Worm (Caenorhabditis elegans) whole organism, L3 larva: ENCODE results near the gene usp-33.

Experiments
- R02D3.7 ChIP-seq: fragments of 150-350 bp; optimal IDR thresholded peaks from 2 replicates; lab custom pipeline; 2014; ENCODE audit warnings: missing biosample characterization, missing genetic modification characterization
- ZK546.5 ChIP-seq: sonication (generic microtip); optimal IDR thresholded peaks from 2 replicates; lab custom pipeline; 2017; ENCODE audit warnings: missing biosample characterization, missing genetic modification characterization
- aly-2 ChIP-seq: fragments of 150-350 bp; optimal IDR thresholded peaks from 2 replicates; lab custom pipeline; 2014; ENCODE audit warnings: missing biosample characterization, missing genetic modification characterization
- ama-1 ChIP-seq: fragments of 150-350 bp; optimal IDR thresholded peaks from 2 replicates; lab custom pipeline; 2018
- ceh-16 ChIP-seq: sonication (generic microtip); optimal IDR thresholded peaks from 2 replicates; lab custom pipeline; 2017; ENCODE audit warnings: missing biosample characterization, missing genetic modification characterization
- ceh-28 ChIP-seq: fragments of 150-350 bp; optimal IDR thresholded peaks from 2 replicates; lab custom pipeline; 2014; ENCODE audit warnings: missing biosample characterization, missing genetic modification reagents, missing genetic modification characterization
- ceh-82 ChIP-seq: fragments of 150-350 bp; optimal IDR thresholded peaks from 2 replicates; lab custom pipeline; 2014; ENCODE audit warnings: missing biosample characterization, missing genetic modification characterization
- daf-12 ChIP-seq: fragments of 150-350 bp; optimal IDR thresholded peaks from 2 replicates; lab custom pipeline; 2014; ENCODE audit warnings: missing biosample characterization, missing genetic modification reagents, missing genetic modification characterization
- egl-27 ChIP-seq: sonication (generic microtip); optimal IDR thresholded peaks from 4 replicates; lab custom pipeline; 2017; ENCODE audit warnings: missing biosample characterization, missing genetic modification reagents, missing genetic modification characterization
- egl-5 ChIP-seq: fragments of 150-350 bp; optimal IDR thresholded peaks from 2 replicates; lab custom pipeline; 2017; ENCODE audit warnings: missing biosample characterization, missing genetic modification reagents, missing genetic modification characterization, inconsistent platforms
- elt-1 ChIP-seq: fragments of 150-350 bp; optimal IDR thresholded peaks from 2 replicates; lab custom pipeline; 2014; ENCODE audit warnings: missing biosample characterization, missing genetic modification characterization
- elt-2 ChIP-seq: sonication (generic microtip); optimal IDR thresholded peaks from 2 replicates; lab custom pipeline; 2016; ENCODE audit warnings: missing genetic modification reagents, mild to moderate bottlenecking, missing genetic modification characterization, missing compliant biosample characterization
- elt-3 ChIP-seq, 3 experiments: fragments of 150-350 bp in 1 of 3; sonication (generic microtip) in 2 of 3; optimal IDR thresholded peaks; 2 replicates in 2 of 3; 4 replicates in 1 of 3; lab custom pipeline; 2014 to 2017; ENCODE audit warnings: missing biosample characterization in 3 of 3, missing genetic modification characterization in 3 of 3
- fkh-10 ChIP-seq: sonication (generic microtip); optimal IDR thresholded peaks from 2 replicates; lab custom pipeline; 2017; ENCODE audit warnings: missing biosample characterization, missing genetic modification reagents, missing genetic modification characterization
- fkh-2 ChIP-seq: fragments of 150-350 bp; optimal IDR thresholded peaks from 2 replicates; lab custom pipeline; 2014; ENCODE audit warnings: missing biosample characterization, missing genetic modification reagents, missing genetic modification characterization
- fos-1 ChIP-seq: fragments of 150-350 bp; optimal IDR thresholded peaks from 2 replicates; lab custom pipeline; 2014; ENCODE audit warnings: missing biosample characterization, missing genetic modification characterization
- hmg-11 ChIP-seq: sonication (generic microtip); optimal IDR thresholded peaks from 2 replicates; lab custom pipeline; 2016; ENCODE audit warnings: missing genetic modification characterization, missing compliant biosample characterization
- jun-1 ChIP-seq: fragments of 150-350 bp; optimal IDR thresholded peaks from 2 replicates; lab custom pipeline; 2014; ENCODE audit warnings: missing biosample characterization, missing genetic modification reagents, missing genetic modification characterization
- lin-15B ChIP-seq: fragments of 150-350 bp; optimal IDR thresholded peaks from 2 replicates; lab custom pipeline; 2014; ENCODE audit warnings: missing biosample characterization, missing genetic modification characterization
- lin-39 ChIP-seq: fragments of 150-350 bp; optimal IDR thresholded peaks from 2 replicates; lab custom pipeline; 2018; ENCODE audit warnings: missing biosample characterization, missing genetic modification reagents, missing genetic modification characterization
- lsy-12 ChIP-seq: sonication (generic microtip); optimal IDR thresholded peaks from 2 replicates; lab custom pipeline; 2016; ENCODE audit warnings: mild to moderate bottlenecking, missing genetic modification characterization, missing compliant biosample characterization
- mdl-1 ChIP-seq: fragments of 150-350 bp; optimal IDR thresholded peaks from 2 replicates; lab custom pipeline; 2014; ENCODE audit warnings: missing biosample characterization, missing genetic modification characterization
- mml-1 ChIP-seq: fragments of 150-350 bp; sonication (generic microtip); optimal IDR thresholded peaks from 3 replicates; lab custom pipeline; 2014; ENCODE audit warnings: missing biosample characterization, missing genetic modification characterization
- nfya-1 ChIP-seq: sonication (generic microtip); optimal IDR thresholded peaks from 2 replicates; lab custom pipeline; 2017; ENCODE audit warnings: missing genetic modification characterization, mild to moderate bottlenecking, missing compliant biosample characterization, antibody characterized with exemption, moderate library complexity; ENCODE audit not compliant: insufficient read depth
- nhr-12 ChIP-seq: fragments of 150-350 bp; optimal IDR thresholded peaks from 2 replicates; lab custom pipeline; 2014; ENCODE audit warnings: missing biosample characterization, missing genetic modification characterization
- nhr-23 ChIP-seq: fragments of 150-350 bp; optimal IDR thresholded peaks from 2 replicates; lab custom pipeline; 2014; ENCODE audit warnings: missing biosample characterization, missing genetic modification reagents, missing genetic modification characterization
- nhr-237 ChIP-seq: fragments of 150-350 bp; optimal IDR thresholded peaks from 2 replicates; lab custom pipeline; 2014; ENCODE audit warnings: missing biosample characterization, missing genetic modification characterization
- nhr-25 ChIP-seq: sonication (generic microtip); optimal IDR thresholded peaks from 2 replicates; lab custom pipeline; 2017; ENCODE audit warnings: missing biosample characterization, missing genetic modification characterization
- nhr-28 ChIP-seq: fragments of 150-350 bp; optimal IDR thresholded peaks from 2 replicates; lab custom pipeline; 2014; ENCODE audit warnings: missing biosample characterization, missing genetic modification characterization
- nhr-43 ChIP-seq: sonication (generic microtip); optimal IDR thresholded peaks from 2 replicates; lab custom pipeline; 2016; ENCODE audit warnings: mild to moderate bottlenecking, missing genetic modification characterization, missing compliant biosample characterization; ENCODE audit not compliant: poor library complexity, severe bottlenecking
- nhr-67 ChIP-seq: fragments of 150-350 bp; optimal IDR thresholded peaks from 2 replicates; lab custom pipeline; 2014; ENCODE audit warnings: missing biosample characterization, missing genetic modification characterization
- nhr-76 ChIP-seq: fragments of 150-350 bp; sonication (generic microtip); optimal IDR thresholded peaks from 5 replicates; lab custom pipeline; 2014; ENCODE audit warnings: missing biosample characterization, missing genetic modification characterization
- nhr-77 ChIP-seq: fragments of 150-350 bp; optimal IDR thresholded peaks from 2 replicates; lab custom pipeline; 2014; ENCODE audit warnings: missing biosample characterization, missing genetic modification characterization
- pha-4 ChIP-seq: fragments of 150-350 bp; optimal IDR thresholded peaks from 2 replicates; lab custom pipeline; 2014; ENCODE audit warnings: missing biosample characterization, missing genetic modification reagents, missing genetic modification characterization
- pqm-1 ChIP-seq: fragments of 150-350 bp; optimal IDR thresholded peaks from 2 replicates; lab custom pipeline; 2017; ENCODE audit warnings: missing biosample characterization, missing genetic modification characterization, inconsistent platforms
- sea-2 ChIP-seq: fragments of 150-350 bp; sonication (generic microtip); optimal IDR thresholded peaks from 4 replicates; lab custom pipeline; 2014; ENCODE audit warnings: missing biosample characterization, missing genetic modification reagents, missing genetic modification characterization
- skn-1 ChIP-seq: fragments of 150-350 bp; optimal IDR thresholded peaks from 2 replicates; lab custom pipeline; 2014; ENCODE audit warnings: missing biosample characterization, missing genetic modification characterization
- snpc-4 ChIP-seq: fragments of 150-350 bp; optimal IDR thresholded peaks from 2 replicates; lab custom pipeline; 2014; ENCODE audit warnings: missing biosample characterization, missing genetic modification characterization
- tbx-2 ChIP-seq: sonication (generic microtip); optimal IDR thresholded peaks from 2 replicates; lab custom pipeline; 2016; ENCODE audit warnings: mild to moderate bottlenecking, missing genetic modification characterization, missing compliant biosample characterization
- unc-39 ChIP-seq: sonication (generic microtip); optimal IDR thresholded peaks from 4 replicates; lab custom pipeline; 2017; ENCODE audit warnings: missing biosample characterization, missing genetic modification characterization
- unc-62 ChIP-seq: fragments of 150-350 bp; sonication (generic microtip); optimal IDR thresholded peaks from 4 replicates; lab custom pipeline; 2014; ENCODE audit warnings: missing biosample characterization, missing genetic modification reagents, missing genetic modification characterization
- zag-1 ChIP-seq: fragments of 150-350 bp; optimal IDR thresholded peaks from 2 replicates; lab custom pipeline; 2014; ENCODE audit warnings: missing biosample characterization, missing genetic modification characterization
- ztf-11 ChIP-seq: fragments of 150-350 bp; optimal IDR thresholded peaks from 2 replicates; lab custom pipeline; 2014; ENCODE audit warnings: missing biosample characterization, missing genetic modification characterization
- ztf-4 ChIP-seq: fragments of 150-350 bp; optimal IDR thresholded peaks from 2 replicates; lab custom pipeline; 2014; ENCODE audit warnings: missing biosample characterization, missing genetic modification characterization

Gene usp-33

ce11 chrX:15604236-15604635, 13.1 kb downstream of the usp-33 start:
- TF ChIP-seq nhr-77 (tag; lab: Kevin White, UChicago) (no peak), ama-1 (no peak), fkh-2 (tag; lab: Kevin White, UChicago) (no peak), lin-39 (tag; lab: Kevin White, UChicago) (no peak), nhr-67 (tag; lab: Kevin White, UChicago) (no peak), elt-3 (tag; optimal IDR thresholded peaks at IDR 0.05; lab: Kevin White, UChicago) (no peak), unc-62 (GFP tag; lab: Kevin White, UChicago) (no peak), fos-1 (tag; lab: Kevin White, UChicago) (no peak), ztf-11 (no peak), mml-1 (tag; lab: Kevin White, UChicago) (no peak)

- peak; percentile 45 for TF ChIP-seq lin-15B (tag; lab: Kevin White, UChicago)
- peak; percentile 32 for TF ChIP-seq zag-1 (tag; lab: Kevin White, UChicago)
- peak; percentile 36 for TF ChIP-seq pha-4 (tag; lab: Kevin White, UChicago)
- TF ChIP-seq egl-5 (tag; lab: Kevin White, UChicago) = peak; percentile 47
- TF ChIP-seq unc-62 (GFP tag; lab: Kevin White, UChicago) = peak; percentile 62
- TF ChIP-seq tbx-2 (tag; lab: Kevin White, UChicago) = peak; percentile 16
- peak; percentile 61 for TF ChIP-seq fkh-10 (GFP tag; lab: Kevin White, UChicago)
- TF ChIP-seq lsy-12 (tag; lab: Kevin White, UChicago) = peak; percentile 62
- TF ChIP-seq nhr-25 (tag; lab: Kevin White, UChicago) = peak; percentile 48
- no peak for TF ChIP-seq nhr-43 (tag; lab: Kevin White, UChicago)
- TF ChIP-seq nhr-23 (tag; lab: Kevin White, UChicago) = peak; percentile 86
- TF ChIP-seq jun-1 = peak; percentile 28
- TF ChIP-seq ceh-82 (tag; lab: Kevin White, UChicago) = no peak
- peak; percentile 13 for TF ChIP-seq skn-1 (tag; lab: Kevin White, UChicago)
- peak; percentile 54 for TF ChIP-seq ceh-28 (tag; lab: Kevin White, UChicago)
- peak; percentile 84 for TF ChIP-seq nfya-1 (tag; lab: Kevin White, UChicago)
- TF ChIP-seq mml-1 (tag; lab: Kevin White, UChicago) = no peak
- TF ChIP-seq elt-1 (tag; lab: Kevin White, UChicago) = peak; percentile 6
- peak; percentile 37 for TF ChIP-seq ama-1
- TF ChIP-seq snpc-4 = peak; percentile 35
- TF ChIP-seq hmg-11 (tag; lab: Kevin White, UChicago) = peak; percentile 73
- TF ChIP-seq nhr-77 (tag; lab: Kevin White, UChicago) = no peak
- peak; percentile 93 for TF ChIP-seq mdl-1
- TF ChIP-seq lin-39 (tag; lab: Kevin White, UChicago) = peak; percentile 91
- peak; percentile 49 for TF ChIP-seq R02D3.7 (tag; lab: Kevin White, UChicago)
- no peak for TF ChIP-seq unc-39
- peak; percentile 54 for TF ChIP-seq egl-27 (tag; lab: Kevin White, UChicago)
- no peak for TF ChIP-seq nhr-237 (tag; lab: Kevin White, UChicago)
Measured at ce11 chrX:15606585-15607276, 15.6 kb downstream of the usp-33 start, which contains the start of gene rab-14. rab-14 (minus strand) TSS chrX:15606635.

- TF ChIP-seq ztf-4 (tag; lab: Kevin White, UChicago) = peak; percentile 85
- TF ChIP-seq mml-1 (tag; lab: Kevin White, UChicago) = no peak
- peak; percentile 83 for TF ChIP-seq skn-1 (tag; lab: Kevin White, UChicago)
- peak; percentile 90 for TF ChIP-seq egl-27 (tag; lab: Kevin White, UChicago)
- no peak for TF ChIP-seq nhr-67 (tag; lab: Kevin White, UChicago)
- peak; percentile 70 for TF ChIP-seq sea-2 (GFP tag; lab: Kevin White, UChicago)
- peak; percentile 75 for TF ChIP-seq nhr-77 (tag; lab: Kevin White, UChicago)
- peak; percentile 96 for TF ChIP-seq elt-2 (tag; lab: Kevin White, UChicago)
- TF ChIP-seq ceh-16 (tag; lab: Kevin White, UChicago) = no peak
- TF ChIP-seq unc-62 (GFP tag; lab: Kevin White, UChicago) = peak; percentile 90
- peak; percentile 94 for TF ChIP-seq mdl-1
- no peak for TF ChIP-seq daf-12 (tag; lab: Kevin White, UChicago)
- TF ChIP-seq aly-2 (tag; lab: Kevin White, UChicago) = peak; percentile 12
- no peak for TF ChIP-seq fkh-2 (tag; lab: Kevin White, UChicago)
- peak; percentile 84 for TF ChIP-seq lsy-12 (tag; lab: Kevin White, UChicago)
- TF ChIP-seq ceh-28 (tag; lab: Kevin White, UChicago) = peak; percentile 88
- TF ChIP-seq ama-1 = peak; percentile 79
- TF ChIP-seq ZK546.5 (tag; lab: Kevin White, UChicago) = no peak
- TF ChIP-seq pqm-1 = peak; percentile 96
- peak; percentile 72 for TF ChIP-seq nhr-76 (tag; lab: Kevin White, UChicago)
- TF ChIP-seq elt-3 (tag; optimal IDR thresholded peaks at IDR 0.05; lab: Kevin White, UChicago) = peak; percentile 15 to 97 (median 44)
- TF ChIP-seq jun-1 = peak; percentile 98
- TF ChIP-seq fos-1 (tag; lab: Kevin White, UChicago) = peak; percentile 88
- TF ChIP-seq pha-4 (tag; lab: Kevin White, UChicago) = peak; percentile 92
- peak; percentile 84 for TF ChIP-seq egl-5 (tag; lab: Kevin White, UChicago)
- no peak for TF ChIP-seq nhr-28
- peak; percentile 98 for TF ChIP-seq nhr-25 (tag; lab: Kevin White, UChicago)
- TF ChIP-seq nhr-12 = no peak
- no peak for TF ChIP-seq unc-39
- peak; percentile 19 for TF ChIP-seq zag-1 (tag; lab: Kevin White, UChicago)
- peak; percentile 76 for TF ChIP-seq elt-1 (tag; lab: Kevin White, UChicago)
- peak; percentile 95 for TF ChIP-seq nhr-23 (tag; lab: Kevin White, UChicago)
Measured at ce11 chrX:15607498-15608019, 16.4 kb downstream of the usp-33 start, which contains the start of gene nipi-3. nipi-3 (plus strand) TSS chrX:15607969.
